Worm (Caenorhabditis elegans): ENCODE results near the gene H35N09.2.

The H35N09.2 gene

DNA sequence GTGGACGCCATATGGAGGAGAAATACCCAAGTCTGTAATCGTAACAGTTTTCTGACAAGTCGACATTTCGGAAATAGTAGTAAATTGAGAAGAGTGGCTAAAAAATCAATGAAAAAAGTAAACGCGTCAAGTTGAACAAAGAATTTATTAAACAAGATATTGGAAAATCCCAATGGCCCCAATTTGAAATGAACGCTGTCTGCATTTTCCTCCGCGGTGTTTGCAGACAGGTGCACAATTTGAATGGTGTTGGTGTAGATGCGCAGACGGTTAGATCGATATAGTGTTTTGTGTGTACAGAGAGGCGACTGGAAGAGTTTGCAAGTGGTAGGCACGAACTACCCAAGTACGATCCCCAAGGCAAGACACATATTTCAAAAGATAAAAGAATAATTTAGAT lies at the start of gene H35N09.2, which contains the start of gene H35N09.1:
H35N09.2 (minus strand) TSS at position 54 of the 400 bp plus-strand sequence.
H35N09.1 (plus strand) TSS at position 335 of the 400 bp plus-strand sequence.
- TF ChIP-seq unc-39 (tag; optimal IDR thresholded peaks at IDR 0.05) (no peak), pha-4 (tag; optimal IDR thresholded peaks at IDR 0.05) (peak; percentile 63), ceh-39 (tag; optimal IDR thresholded peaks at IDR 0.05) (peak; percentile 81), drap-1 (GFP tag; optimal IDR thresholded peaks at IDR 0.05) (no peak), M03D4.4 (tag; optimal IDR thresholded peaks at IDR 0.05) (no peak), unc-62 (GFP tag; optimal IDR thresholded peaks at IDR 0.05) (no peak), bed-3 (GFP tag; optimal IDR thresholded peaks at IDR 0.05) (no peak), hlh-1 (tag; optimal IDR thresholded peaks at IDR 0.05) (peak; percentile 37), nhr-12 (tag; optimal IDR thresholded peaks at IDR 0.05) (no peak), zip-8 (tag; optimal IDR thresholded peaks at IDR 0.05) (no peak), lin-13 (tag; optimal IDR thresholded peaks at IDR 0.05) (peak; percentile 1), ceh-43 (GFP tag; optimal IDR thresholded peaks at IDR 0.05) (no peak), mep-1 (tag; optimal IDR thresholded peaks at IDR 0.05) (peak; percentile 27), sptf-1 (tag; optimal IDR thresholded peaks at IDR 0.05) (no peak), mls-2 (tag; optimal IDR thresholded peaks at IDR 0.05) (no peak), ham-2 (GFP tag; optimal IDR thresholded peaks at IDR 0.05) (no peak)

DNA sequence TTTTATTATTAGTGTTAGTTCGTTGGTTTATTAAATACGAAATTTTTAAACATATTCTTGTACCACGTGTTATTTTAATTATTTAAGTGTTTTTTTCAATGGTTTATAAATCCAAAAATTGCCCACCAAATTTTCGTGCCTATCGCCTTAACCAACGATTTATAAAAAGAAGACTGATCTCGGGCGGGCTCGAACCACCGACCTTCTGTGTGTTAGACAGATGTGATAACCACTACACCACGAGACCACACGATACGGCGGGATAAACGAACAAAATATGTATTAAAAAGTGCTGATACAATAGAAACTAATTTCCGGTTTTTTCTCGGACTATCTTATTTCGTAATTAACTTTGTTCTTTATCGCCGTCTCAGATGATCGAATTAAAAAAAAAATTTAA lies 45.7 kb upstream of the H35N09.2 start:
- TF ChIP-seq mls-2 (tag; optimal IDR thresholded peaks at IDR 0.05) (no peak), ceh-43 (GFP tag; optimal IDR thresholded peaks at IDR 0.05) (peak; percentile 15), unc-120 (tag; optimal IDR thresholded peaks at IDR 0.05; ENCODE audit: poor library complexity, severe bottlenecking) (no peak), nhr-2 (tag; optimal IDR thresholded peaks at IDR 0.05) (no peak), tbx-8 (GFP tag; optimal IDR thresholded peaks at IDR 0.05) (no peak), lin-13 (tag; optimal IDR thresholded peaks at IDR 0.05) (no peak), cnd-1 (tag; optimal IDR thresholded peaks at IDR 0.05) (peak; percentile 42), nhr-12 (tag; optimal IDR thresholded peaks at IDR 0.05) (no peak), drap-1 (GFP tag; optimal IDR thresholded peaks at IDR 0.05) (peak; percentile 8), blmp-1 (tag; optimal IDR thresholded peaks at IDR 0.05) (no peak), lin-32 (GFP tag; optimal IDR thresholded peaks at IDR 0.05) (no peak), nhr-28 (tag; optimal IDR thresholded peaks at IDR 0.05) (no peak), mep-1 (tag; optimal IDR thresholded peaks at IDR 0.05) (no peak), flh-1 (GFP tag; optimal IDR thresholded peaks at IDR 0.05) (no peak), elt-1 (tag; optimal IDR thresholded peaks at IDR 0.05; ENCODE audit: borderline replicate concordance, insufficient read depth) (no peak), sem-2 (GFP tag; optimal IDR thresholded peaks at IDR 0.05) (peak; percentile 8), ceh-83 (GFP tag; optimal IDR thresholded peaks at IDR 0.05) (peak; percentile 61)

DNA sequence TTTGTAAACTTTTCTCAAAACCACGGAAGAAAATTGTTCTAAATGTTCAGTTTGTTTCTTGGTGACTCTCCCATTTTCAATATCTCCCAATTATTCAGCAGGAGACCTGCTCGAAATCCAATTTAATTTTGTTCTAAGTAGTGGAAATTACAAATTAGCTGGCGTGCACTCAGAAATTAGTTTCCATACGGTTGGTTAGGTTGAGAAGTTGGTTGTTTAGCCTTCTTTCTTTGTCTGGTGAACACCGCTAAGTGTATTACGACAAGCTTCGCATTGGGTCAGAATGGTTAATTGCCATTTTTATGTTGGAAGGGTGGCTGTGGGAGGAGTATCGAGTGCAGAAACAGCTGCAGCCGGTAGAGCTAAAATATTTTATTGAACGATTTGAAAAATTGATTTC lies 43.7 kb upstream of the H35N09.2 start:
- TF ChIP-seq lin-32 (GFP tag; optimal IDR thresholded peaks at IDR 0.05) (no peak), ces-1 (GFP tag; optimal IDR thresholded peaks at IDR 0.05) (peak; percentile 97)

DNA sequence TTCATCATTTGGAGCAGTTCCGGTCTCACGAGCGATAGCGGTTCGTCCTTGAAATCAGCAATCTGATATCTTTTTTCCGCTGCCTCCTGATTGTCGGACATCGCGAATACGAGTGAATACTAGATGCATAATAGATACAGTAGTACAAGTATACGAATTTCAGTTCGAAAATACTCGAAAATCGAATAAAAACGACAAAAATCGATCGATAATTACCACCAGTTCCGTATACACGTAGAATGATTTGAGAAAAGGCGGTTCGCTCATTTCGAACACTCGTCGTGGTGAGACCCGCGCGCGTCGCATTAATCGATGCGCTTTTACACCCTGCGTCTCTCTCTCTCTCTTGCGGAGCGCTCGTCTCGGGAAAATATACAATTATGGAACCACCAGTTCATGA lies 42.1 kb upstream of the H35N09.2 start, which contains the start of gene F12D9.2:
F12D9.2 (minus strand) TSS at position 101 of the 400 bp plus-strand sequence.
- TF ChIP-seq ceh-43 (GFP tag; optimal IDR thresholded peaks at IDR 0.05) = no peak
- no peak for TF ChIP-seq lin-32 (GFP tag; optimal IDR thresholded peaks at IDR 0.05)
- no peak for TF ChIP-seq ztf-11 (tag; optimal IDR thresholded peaks at IDR 0.05)
- no peak for TF ChIP-seq M03D4.4 (tag; optimal IDR thresholded peaks at IDR 0.05)
- TF ChIP-seq nhr-76 (tag; optimal IDR thresholded peaks at IDR 0.05) = no peak
- TF ChIP-seq flh-1 (GFP tag; optimal IDR thresholded peaks at IDR 0.05) = no peak
- no peak for TF ChIP-seq lin-13 (tag; optimal IDR thresholded peaks at IDR 0.05)
- no peak for TF ChIP-seq drap-1 (GFP tag; optimal IDR thresholded peaks at IDR 0.05)
- TF ChIP-seq unc-39 (tag; optimal IDR thresholded peaks at IDR 0.05) = no peak
- TF ChIP-seq blmp-1 (tag; optimal IDR thresholded peaks at IDR 0.05) = no peak
- no peak for TF ChIP-seq elt-1 (tag; optimal IDR thresholded peaks at IDR 0.05; ENCODE audit: borderline replicate concordance, insufficient read depth)
- no peak for TF ChIP-seq tbx-8 (GFP tag; optimal IDR thresholded peaks at IDR 0.05)
- TF ChIP-seq zip-8 (tag; optimal IDR thresholded peaks at IDR 0.05) = no peak

DNA sequence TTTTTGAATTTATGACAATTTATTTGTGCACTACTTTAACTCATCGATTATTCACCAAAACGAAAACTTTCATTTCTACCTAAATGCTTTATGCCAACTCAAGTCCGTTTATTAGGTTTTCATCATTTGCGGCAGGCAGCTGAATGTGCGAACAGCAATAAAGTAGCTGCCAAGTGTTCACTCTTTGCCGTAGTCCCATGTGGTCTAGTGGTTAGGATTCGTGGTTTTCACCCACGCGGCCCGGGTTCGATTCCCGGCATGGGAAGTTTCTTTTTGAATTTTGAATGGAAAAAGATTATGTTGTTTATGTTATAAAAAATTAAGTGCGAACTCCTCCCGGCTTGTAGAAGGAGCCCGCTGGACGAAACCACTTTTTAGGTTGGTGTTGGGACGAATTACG lies 41.4 kb upstream of the H35N09.2 start:
- no peak for TF ChIP-seq unc-39 (tag; optimal IDR thresholded peaks at IDR 0.05)
- no peak for TF ChIP-seq snpc-4 (tag; optimal IDR thresholded peaks at IDR 0.05)
- peak; percentile 71 for TF ChIP-seq ceh-43 (GFP tag; optimal IDR thresholded peaks at IDR 0.05)
- TF ChIP-seq zip-8 (tag; optimal IDR thresholded peaks at IDR 0.05) = no peak
- no peak for TF ChIP-seq elt-3 (tag; optimal IDR thresholded peaks at IDR 0.05)
- TF ChIP-seq drap-1 (GFP tag; optimal IDR thresholded peaks at IDR 0.05) = peak; percentile 80
- peak; percentile 66 for TF ChIP-seq unc-120 (tag; optimal IDR thresholded peaks at IDR 0.05; ENCODE audit: poor library complexity, severe bottlenecking)
- peak; percentile 71 for TF ChIP-seq bed-3 (GFP tag; optimal IDR thresholded peaks at IDR 0.05)
- TF ChIP-seq lin-13 (tag; optimal IDR thresholded peaks at IDR 0.05) = no peak
- peak; percentile 82 for TF ChIP-seq ces-1 (GFP tag; optimal IDR thresholded peaks at IDR 0.05)
- TF ChIP-seq lsy-2 (tag; optimal IDR thresholded peaks at IDR 0.05) = no peak
- TF ChIP-seq lin-32 (GFP tag; optimal IDR thresholded peaks at IDR 0.05) = peak; percentile 44
- TF ChIP-seq mls-2 (tag; optimal IDR thresholded peaks at IDR 0.05) = peak; percentile 90
- TF ChIP-seq nhr-2 (tag; optimal IDR thresholded peaks at IDR 0.05) = no peak
- TF ChIP-seq cnd-1 (tag; optimal IDR thresholded peaks at IDR 0.05) = peak; percentile 88
- TF ChIP-seq unc-62 (GFP tag; optimal IDR thresholded peaks at IDR 0.05) = no peak
- no peak for TF ChIP-seq blmp-1 (tag; optimal IDR thresholded peaks at IDR 0.05)
- TF ChIP-seq mep-1 (tag; optimal IDR thresholded peaks at IDR 0.05) = no peak
- no peak for TF ChIP-seq mab-5 (tag; optimal IDR thresholded peaks at IDR 0.05)
- TF ChIP-seq elt-1 (tag; optimal IDR thresholded peaks at IDR 0.05; ENCODE audit: borderline replicate concordance, insufficient read depth) = no peak
- no peak for TF ChIP-seq hlh-1 (tag; optimal IDR thresholded peaks at IDR 0.05)
- TF ChIP-seq sem-2 (GFP tag; optimal IDR thresholded peaks at IDR 0.05) = peak; percentile 64
- TF ChIP-seq nhr-76 (tag; optimal IDR thresholded peaks at IDR 0.05) = no peak
- peak; percentile 55 for TF ChIP-seq flh-1 (GFP tag; optimal IDR thresholded peaks at IDR 0.05)
- peak; percentile 49 for TF ChIP-seq ham-2 (GFP tag; optimal IDR thresholded peaks at IDR 0.05)
- no peak for TF ChIP-seq ztf-11 (tag; optimal IDR thresholded peaks at IDR 0.05)
- peak; percentile 82 for TF ChIP-seq tbx-8 (GFP tag; optimal IDR thresholded peaks at IDR 0.05)
- no peak for TF ChIP-seq nhr-28 (tag; optimal IDR thresholded peaks at IDR 0.05)
- no peak for TF ChIP-seq nhr-237 (tag; optimal IDR thresholded peaks at IDR 0.05)
- TF ChIP-seq ceh-39 (tag; optimal IDR thresholded peaks at IDR 0.05) = no peak
- TF ChIP-seq M03D4.4 (tag; optimal IDR thresholded peaks at IDR 0.05) = peak; percentile 87
- peak; percentile 89 for TF ChIP-seq ceh-83 (GFP tag; optimal IDR thresholded peaks at IDR 0.05)
- TF ChIP-seq pha-4 (tag; optimal IDR thresholded peaks at IDR 0.05) = no peak
- TF ChIP-seq nhr-12 (tag; optimal IDR thresholded peaks at IDR 0.05) = no peak

All from whole organism, mixed stage, embryonic.